Worm (Caenorhabditis elegans): ENCODE results near the gene ZK546.5.
A peak's percentile ranks its signal among the peaks of the same experiment; 100 is the strongest.

ZK546.5 gene

ce11 chrII:4935518-4935917 lies at the start of gene ZK546.5:
Gene ZK546.5, plus strand, starts transcription at chrII:4935818.
- peak; percentile 36 for TF ChIP-seq nfya-1 (tag; optimal IDR thresholded peaks at IDR 0.05; ENCODE audit: insufficient read depth)
- no peak for TF ChIP-seq lsy-12 (tag; optimal IDR thresholded peaks at IDR 0.05)
- TF ChIP-seq nhr-11 (tag; optimal IDR thresholded peaks at IDR 0.05): no peak
- no peak for TF ChIP-seq elt-3 (tag; optimal IDR thresholded peaks at IDR 0.05)
- TF ChIP-seq nhr-12 (tag; optimal IDR thresholded peaks at IDR 0.05): no peak
- TF ChIP-seq ztf-4 (tag; optimal IDR thresholded peaks at IDR 0.05): no peak
- TF ChIP-seq sea-2 (GFP tag; optimal IDR thresholded peaks at IDR 0.05): no peak
- no peak for TF ChIP-seq ztf-11 (tag; optimal IDR thresholded peaks at IDR 0.05)
- TF ChIP-seq nhr-28 (tag; optimal IDR thresholded peaks at IDR 0.05): no peak
- TF ChIP-seq lin-15B (tag; optimal IDR thresholded peaks at IDR 0.05): peak; percentile 1
- no peak for TF ChIP-seq ceh-16 (tag; optimal IDR thresholded peaks at IDR 0.05)
- no peak for TF ChIP-seq hmg-11 (tag; optimal IDR thresholded peaks at IDR 0.05)
- no peak for TF ChIP-seq elt-2 (tag; optimal IDR thresholded peaks at IDR 0.05)

ce11 chrII:4885976-4886375 lies 49.6 kb upstream of the ZK546.5 start, which contains the start of gene R05F9.7:
Gene R05F9.7, plus strand, starts transcription at chrII:4886276.
- TF ChIP-seq lin-15B (tag; optimal IDR thresholded peaks at IDR 0.05) (no peak), nfya-1 (tag; optimal IDR thresholded peaks at IDR 0.05; ENCODE audit: insufficient read depth) (no peak), pqm-1 (tag; optimal IDR thresholded peaks at IDR 0.05) (no peak), nhr-43 (tag; optimal IDR thresholded peaks at IDR 0.05; ENCODE audit: poor library complexity, severe bottlenecking) (no peak), nhr-76 (tag; optimal IDR thresholded peaks at IDR 0.05) (no peak), egl-5 (tag; optimal IDR thresholded peaks at IDR 0.05) (no peak), ZK546.5 (tag; optimal IDR thresholded peaks at IDR 0.05) (no peak), nhr-67 (tag; optimal IDR thresholded peaks at IDR 0.05) (no peak), daf-12 (tag; optimal IDR thresholded peaks at IDR 0.05) (no peak)

ce11 chrII:4888527-4889487 lies 46.8 kb upstream of the ZK546.5 start, which contains the start of gene pgm-1:
Gene pgm-1, plus strand, starts transcription at chrII:4889437.
- TF ChIP-seq elt-2 (tag; optimal IDR thresholded peaks at IDR 0.05) (peak; percentile 84), lin-15B (tag; optimal IDR thresholded peaks at IDR 0.05) (no peak), nhr-77 (tag; optimal IDR thresholded peaks at IDR 0.05) (no peak), elt-3 (tag; optimal IDR thresholded peaks at IDR 0.05) (no peak), egl-27 (tag; optimal IDR thresholded peaks at IDR 0.05) (no peak), nfya-1 (tag; optimal IDR thresholded peaks at IDR 0.05; ENCODE audit: insufficient read depth) (peak; percentile 36), nhr-23 (tag; optimal IDR thresholded peaks at IDR 0.05) (no peak), fkh-10 (GFP tag; optimal IDR thresholded peaks at IDR 0.05) (no peak), ceh-28 (tag; optimal IDR thresholded peaks at IDR 0.05) (peak; percentile 36), aly-2 (tag; optimal IDR thresholded peaks at IDR 0.05) (no peak), zag-1 (tag; optimal IDR thresholded peaks at IDR 0.05) (no peak), nhr-237 (tag; optimal IDR thresholded peaks at IDR 0.05) (no peak), lin-39 (tag; optimal IDR thresholded peaks at IDR 0.05) (peak; percentile 2), mdl-1 (tag; optimal IDR thresholded peaks at IDR 0.05) (no peak), hmg-11 (tag; optimal IDR thresholded peaks at IDR 0.05) (no peak), nhr-12 (tag; optimal IDR thresholded peaks at IDR 0.05) (no peak), sea-2 (GFP tag; optimal IDR thresholded peaks at IDR 0.05) (no peak), ztf-11 (tag; optimal IDR thresholded peaks at IDR 0.05) (no peak), tbx-2 (tag; optimal IDR thresholded peaks at IDR 0.05) (no peak), nhr-43 (tag; optimal IDR thresholded peaks at IDR 0.05; ENCODE audit: poor library complexity, severe bottlenecking) (no peak), ztf-4 (tag; optimal IDR thresholded peaks at IDR 0.05) (no peak), eor-1 (tag; optimal IDR thresholded peaks at IDR 0.05) (no peak), unc-39 (tag; optimal IDR thresholded peaks at IDR 0.05) (no peak), mml-1 (tag; optimal IDR thresholded peaks at IDR 0.05) (no peak), pha-4 (tag; optimal IDR thresholded peaks at IDR 0.05) (peak; percentile 80), ama-1 (optimal IDR thresholded peaks at IDR 0.05) (peak; percentile 16)

All from whole organism, L3 larva.